Fruit fly (Drosophila melanogaster): ENCODE data around the gene yellow-e.

DNA sequence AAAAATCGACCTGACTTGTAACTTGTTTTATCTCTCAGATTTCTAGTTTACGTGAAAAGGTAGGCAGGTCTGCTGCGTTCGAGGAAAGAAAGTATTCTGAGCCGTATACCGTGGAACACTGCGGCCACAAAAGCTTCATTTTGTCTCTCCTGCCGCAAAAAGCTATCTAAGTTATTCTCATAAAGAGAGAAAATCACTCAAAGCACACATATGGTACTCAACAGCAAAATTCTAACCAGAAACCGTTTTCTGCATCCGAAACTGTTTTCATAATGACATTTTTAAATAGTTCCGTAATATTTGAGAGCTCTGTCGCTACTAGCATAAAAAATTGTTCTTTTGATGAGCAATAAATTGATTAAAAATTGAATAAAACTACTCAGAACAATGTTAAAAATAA is 35.4 kb downstream of the yellow-e start, which contains the start of the genes CG9813 and CG8870:
- TF ChIP-seq OdsH (GFP tag; optimal IDR thresholded peaks at IDR 0.05) (no peak), HLH106 (tag; optimal IDR thresholded peaks at IDR 0.05) (no peak), Mio (GFP tag; optimal IDR thresholded peaks at IDR 0.05) (no peak), Hr78 (GFP tag; optimal IDR thresholded peaks at IDR 0.05) (no peak), h (GFP tag; optimal IDR thresholded peaks at IDR 0.05) (no peak), pan (optimal IDR thresholded peaks at IDR 0.05) (no peak), br (GFP tag; optimal IDR thresholded peaks at IDR 0.05) (no peak)

Data from whole organism, wandering third instar larva.